Fruit fly (Drosophila melanogaster): ENCODE results near the gene CG6244.

The CG6244 gene

DNA sequence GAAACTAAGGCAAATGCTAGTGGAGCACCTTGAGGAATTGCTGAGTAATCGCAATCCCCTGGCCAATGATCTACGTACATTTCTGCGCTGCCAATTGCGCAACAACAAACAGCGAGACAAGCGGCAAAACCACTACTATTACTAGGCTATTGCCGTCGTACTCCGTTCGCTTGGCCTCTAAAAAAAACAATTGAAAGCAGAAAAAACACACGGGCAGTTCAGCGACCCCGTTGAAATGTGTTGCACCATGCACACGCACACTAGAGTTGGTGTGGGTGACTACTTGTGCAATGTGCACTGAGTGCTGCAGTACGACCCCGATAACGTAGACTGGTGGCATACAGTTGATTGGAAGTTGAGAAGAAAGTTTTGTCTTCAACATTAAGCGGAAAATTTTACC lies 16.4 kb downstream of the CG6244 start (continued):
- TF ChIP-seq CG34406 (GFP tag; optimal IDR thresholded peaks at IDR 0.05) = no peak
- TF ChIP-seq CG11762 (GFP tag; optimal IDR thresholded peaks at IDR 0.05; ENCODE audit: insufficient read depth) = no peak
- no peak for TF ChIP-seq fd59A (GFP tag; optimal IDR thresholded peaks at IDR 0.05)
- TF ChIP-seq CG7368 (GFP tag; optimal IDR thresholded peaks at IDR 0.05) = no peak
- TF ChIP-seq pdm3 (GFP tag; optimal IDR thresholded peaks at IDR 0.05) = no peak
- TF ChIP-seq CG16779 (tag; optimal IDR thresholded peaks at IDR 0.05) = no peak
- peak in 1 of 2 experiments; percentile 0 for TF ChIP-seq ss (GFP tag; optimal IDR thresholded peaks at IDR 0.05)
- no peak for TF ChIP-seq Smox (GFP tag; optimal IDR thresholded peaks at IDR 0.05)
- peak; percentile 68 for TF ChIP-seq Lpt (GFP tag; optimal IDR thresholded peaks at IDR 0.05)
- TF ChIP-seq Hr4 (GFP tag; optimal IDR thresholded peaks at IDR 0.05) = no peak
- no peak for TF ChIP-seq Eip93F (GFP tag; optimal IDR thresholded peaks at IDR 0.05)
- TF ChIP-seq CG6854 (GFP tag; optimal IDR thresholded peaks at IDR 0.05) = no peak
- TF ChIP-seq acj6 (GFP tag; optimal IDR thresholded peaks at IDR 0.05) = no peak
- TF ChIP-seq CG3032 (tag; optimal IDR thresholded peaks at IDR 0.05) = no peak
- no peak for TF ChIP-seq dac (GFP tag; optimal IDR thresholded peaks at IDR 0.05)
- no peak for TF ChIP-seq Sox15 (GFP tag; optimal IDR thresholded peaks at IDR 0.05)
- peak; percentile 59; the same call in 1 of the 3 replicates for TF ChIP-seq eg (GFP tag; IDR thresholded peaks at IDR 0.05)
- TF ChIP-seq OdsH (GFP tag; optimal IDR thresholded peaks at IDR 0.05) = no peak
- no peak for TF ChIP-seq svp (GFP tag)
- no peak for TF ChIP-seq CG4318 (GFP tag; optimal IDR thresholded peaks at IDR 0.05)
- TF ChIP-seq CG32006 (GFP tag; optimal IDR thresholded peaks at IDR 0.05) = peak; percentile 24
- TF ChIP-seq CG15336 (GFP tag; IDR thresholded peaks at IDR 0.05) = peak; percentile 40; the same call in 1 of the 2 replicates
- no peak for TF ChIP-seq Blimp-1 (GFP tag; optimal IDR thresholded peaks at IDR 0.05)

DNA sequence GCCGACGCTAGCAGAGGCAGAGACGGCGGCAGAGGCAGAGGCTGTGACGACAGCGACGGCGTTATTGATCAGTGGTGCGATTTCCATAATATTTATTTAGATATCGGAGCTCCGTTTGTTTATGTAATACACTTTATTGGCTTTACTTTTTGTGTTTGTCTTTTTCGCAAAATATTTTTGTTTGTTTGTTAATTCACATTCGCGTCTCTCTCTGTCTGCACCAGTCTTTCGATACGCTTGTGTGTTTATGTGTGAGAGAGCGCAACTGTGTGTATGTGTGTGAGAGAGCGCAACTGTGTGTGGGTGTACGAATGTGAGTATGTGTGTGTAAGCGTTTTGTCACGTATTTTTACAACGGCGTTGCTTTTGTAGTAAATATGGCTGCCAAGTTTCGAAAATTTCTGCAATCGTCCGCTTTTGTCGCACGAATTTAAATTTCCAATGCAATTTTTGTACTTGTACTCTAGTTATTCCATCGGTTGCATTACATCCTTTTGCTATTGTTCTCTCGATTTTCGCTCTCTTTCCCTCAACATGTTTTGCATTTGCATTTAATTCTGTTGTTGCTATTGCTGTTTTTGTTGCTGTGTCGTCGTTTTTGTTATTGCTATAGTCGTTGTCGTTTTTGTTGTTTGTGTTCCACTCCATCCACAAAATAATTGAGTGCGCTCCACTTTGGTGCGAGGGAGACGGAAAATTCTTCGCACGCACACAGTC lies 17.5 kb downstream of the CG6244 start:
- TF ChIP-seq esn (GFP tag; optimal IDR thresholded peaks at IDR 0.05) (no peak), cyc (GFP tag; optimal IDR thresholded peaks at IDR 0.05) (no peak), Eip75B (GFP tag; optimal IDR thresholded peaks at IDR 0.05) (peak; percentile 54), Sox14 (GFP tag; optimal IDR thresholded peaks at IDR 0.05) (peak; percentile 39), Sox15 (GFP tag; optimal IDR thresholded peaks at IDR 0.05) (no peak), Ets96B (tag; optimal IDR thresholded peaks at IDR 0.05) (no peak), Blimp-1 (GFP tag; optimal IDR thresholded peaks at IDR 0.05) (no peak), vri (GFP tag; optimal IDR thresholded peaks at IDR 0.05) (peak; percentile 94), CG6163 (GFP tag; IDR thresholded peaks at IDR 0.05) (peak; percentile 78), Hr38 (GFP tag; optimal IDR thresholded peaks at IDR 0.05) (no peak), CG11902 (GFP tag; optimal IDR thresholded peaks at IDR 0.05) (no peak), dac (GFP tag; optimal IDR thresholded peaks at IDR 0.05) (no peak), CG16779 (tag; optimal IDR thresholded peaks at IDR 0.05) (peak; percentile 51), salr (GFP tag; optimal IDR thresholded peaks at IDR 0.05) (no peak), Hr4 (GFP tag; optimal IDR thresholded peaks at IDR 0.05) (no peak), achi (GFP tag; optimal IDR thresholded peaks at IDR 0.05) (no peak), Eip78C (GFP tag) (peak; percentile 76), Lpt (GFP tag; optimal IDR thresholded peaks at IDR 0.05) (no peak), svp (GFP tag) (no peak), Ets21C (GFP tag; optimal IDR thresholded peaks at IDR 0.05) (no peak), CG11294 (GFP tag; IDR thresholded peaks at IDR 0.05) (no peak), fd85E (GFP tag; optimal IDR thresholded peaks at IDR 0.05) (peak; percentile 37), CG15336 (GFP tag; IDR thresholded peaks at IDR 0.05) (peak; percentile 61; the same call in 1 of the 2 replicates), ss (GFP tag; optimal IDR thresholded peaks at IDR 0.05) (peak; percentile 10 to 51), CG6792 (GFP tag; optimal IDR thresholded peaks at IDR 0.05) (peak; percentile 44), CG3919 (GFP tag; optimal IDR thresholded peaks at IDR 0.05) (peak; percentile 26), CG7368 (GFP tag; optimal IDR thresholded peaks at IDR 0.05) (peak; percentile 3), eg (GFP tag; IDR thresholded peaks at IDR 0.05) (peak; percentile 76), CG6276 (GFP tag; optimal IDR thresholded peaks at IDR 0.05) (peak; percentile 28), net (GFP tag; optimal IDR thresholded peaks at IDR 0.05) (peak; percentile 45), Sox102F (GFP tag; optimal IDR thresholded peaks at IDR 0.05) (peak; percentile 47), dsx (GFP tag; optimal IDR thresholded peaks at IDR 0.05; ENCODE audit: poor library complexity, severe bottlenecking) (peak; percentile 14), CG11762 (GFP tag; optimal IDR thresholded peaks at IDR 0.05; ENCODE audit: insufficient read depth) (no peak), Eip93F (GFP tag; optimal IDR thresholded peaks at IDR 0.05) (peak; percentile 31), CG10669 (GFP tag; optimal IDR thresholded peaks at IDR 0.05) (no peak), Gug (GFP tag; IDR thresholded peaks at IDR 0.05) (no peak), CG4318 (GFP tag; optimal IDR thresholded peaks at IDR 0.05) (no peak), topi (GFP tag; optimal IDR thresholded peaks at IDR 0.05) (peak; percentile 35), CG6854 (GFP tag; optimal IDR thresholded peaks at IDR 0.05) (peak; percentile 25), acj6 (GFP tag; optimal IDR thresholded peaks at IDR 0.05) (no peak)
